Worm (Caenorhabditis elegans) whole organism, L2 larva: Measurements from ENCODE around the gene col-170.
A peak's percentile ranks its signal among the peaks of the same experiment; 100 is the strongest.

ENCODE experiments used
- F13H6.1 ChIP-seq: sonication (generic microtip); optimal IDR thresholded peaks from 2 replicates; lab custom pipeline; 2016; ENCODE audit warnings: missing genetic modification characterization, missing compliant biosample characterization
- Y55F3AM.14 ChIP-seq: fragments of 200-800 bp; sonication (Bioruptor generic); optimal IDR thresholded peaks from 2 replicates; lab custom pipeline; 2018; ENCODE audit warnings: mild to moderate bottlenecking, missing genetic modification characterization, missing compliant biosample characterization
- ZK546.5 ChIP-seq: sonication (generic microtip); optimal IDR thresholded peaks from 2 replicates; lab custom pipeline; 2017; ENCODE audit warnings: missing biosample characterization, missing genetic modification characterization
- aly-2 ChIP-seq: fragments of 150-350 bp; optimal IDR thresholded peaks from 2 replicates; lab custom pipeline; 2014; ENCODE audit warnings: missing biosample characterization, missing genetic modification characterization
- ama-1 ChIP-seq: fragments of 150-350 bp; optimal IDR thresholded peaks from 2 replicates; lab custom pipeline; 2018; ENCODE audit warnings: inconsistent platforms
- blmp-1 ChIP-seq: sonication (generic microtip); optimal IDR thresholded peaks from 2 replicates; lab custom pipeline; 2017; ENCODE audit warnings: missing genetic modification characterization, mild to moderate bottlenecking, missing compliant biosample characterization, antibody characterized with exemption, moderate library complexity; ENCODE audit not compliant: insufficient read depth
- crh-2 ChIP-seq: sonication (generic microtip); optimal IDR thresholded peaks from 2 replicates; lab custom pipeline; 2017; ENCODE audit warnings: missing biosample characterization, missing genetic modification characterization
- dmd-4 ChIP-seq: sonication (generic microtip); optimal IDR thresholded peaks from 2 replicates; lab custom pipeline; 2017; ENCODE audit warnings: missing biosample characterization, missing genetic modification characterization
- egl-27 ChIP-seq: sonication (generic microtip); optimal IDR thresholded peaks from 3 replicates; lab custom pipeline; 2017; ENCODE audit warnings: missing biosample characterization, missing genetic modification reagents, missing genetic modification characterization
- elt-1 ChIP-seq: fragments of 150-350 bp; optimal IDR thresholded peaks from 2 replicates; lab custom pipeline; 2014; ENCODE audit warnings: missing biosample characterization, missing genetic modification characterization
- elt-3 ChIP-seq: sonication (generic microtip); optimal IDR thresholded peaks from 2 replicates; lab custom pipeline; 2017; ENCODE audit warnings: missing biosample characterization, missing genetic modification characterization
- gmeb-1 ChIP-seq: fragments of 150-350 bp; optimal IDR thresholded peaks from 2 replicates; lab custom pipeline; 2014; ENCODE audit warnings: missing biosample characterization, missing genetic modification characterization
- lin-11 ChIP-seq: fragments of 150-350 bp; sonication (generic microtip); optimal IDR thresholded peaks from 2 replicates; lab custom pipeline; 2014; ENCODE audit warnings: missing biosample characterization, missing genetic modification characterization, inconsistent platforms, mixed read lengths
- lin-13 ChIP-seq: fragments of 150-350 bp; optimal IDR thresholded peaks from 2 replicates; lab custom pipeline; 2014; ENCODE audit warnings: missing biosample characterization, missing genetic modification reagents, missing genetic modification characterization
- mbf-1 ChIP-seq: sonication (generic microtip); optimal IDR thresholded peaks from 2 replicates; lab custom pipeline; 2017; ENCODE audit warnings: missing biosample characterization, missing genetic modification characterization
- nhr-10 ChIP-seq: sonication (generic microtip); optimal IDR thresholded peaks from 2 replicates; lab custom pipeline; 2017; ENCODE audit warnings: missing biosample characterization, missing genetic modification characterization
- nhr-11 ChIP-seq: fragments of 150-350 bp; optimal IDR thresholded peaks from 2 replicates; lab custom pipeline; 2014; ENCODE audit warnings: missing biosample characterization, missing genetic modification characterization
- nhr-129 ChIP-seq: fragments of 150-350 bp; optimal IDR thresholded peaks from 2 replicates; lab custom pipeline; 2014; ENCODE audit warnings: missing biosample characterization, missing genetic modification characterization
- nhr-237 ChIP-seq: fragments of 150-350 bp; optimal IDR thresholded peaks from 2 replicates; lab custom pipeline; 2014; ENCODE audit warnings: missing biosample characterization, missing genetic modification characterization
- nhr-25 ChIP-seq: fragments of 150-350 bp; sonication (generic microtip); optimal IDR thresholded peaks from 3 replicates; lab custom pipeline; 2014; ENCODE audit warnings: missing biosample characterization, missing genetic modification characterization
- nhr-77 ChIP-seq: fragments of 150-350 bp; optimal IDR thresholded peaks from 2 replicates; lab custom pipeline; 2014; ENCODE audit warnings: missing biosample characterization, missing genetic modification characterization
- sem-4 ChIP-seq: fragments of 150-350 bp; optimal IDR thresholded peaks from 2 replicates; lab custom pipeline; 2014; ENCODE audit warnings: missing biosample characterization, missing genetic modification reagents, missing genetic modification characterization
- skn-1 ChIP-seq: sonication (generic microtip); optimal IDR thresholded peaks from 2 replicates; lab custom pipeline; 2017; ENCODE audit warnings: missing biosample characterization, missing genetic modification characterization
- sma-3 ChIP-seq: sonication (generic microtip); optimal IDR thresholded peaks from 2 replicates; lab custom pipeline; 2016; ENCODE audit warnings: missing genetic modification reagents, missing genetic modification characterization, missing compliant biosample characterization
- sma-9 ChIP-seq, 2 experiments: fragments of 150-350 bp in 1 of 2; sonication (generic microtip) in 1 of 2; optimal IDR thresholded peaks; 2 replicates each; lab custom pipeline; 2014 to 2016; ENCODE audit warnings: missing genetic modification characterization in 2 of 2, mild to moderate bottlenecking in 1 of 2, missing biosample characterization in 1 of 2, missing compliant biosample characterization in 1 of 2, missing genetic modification reagents in 1 of 2, moderate library complexity in 1 of 2
- unc-39 ChIP-seq: fragments of 150-350 bp; optimal IDR thresholded peaks from 2 replicates; lab custom pipeline; 2014; ENCODE audit warnings: missing biosample characterization, missing genetic modification characterization
- unc-62 ChIP-seq: fragments of 150-350 bp; optimal IDR thresholded peaks from 2 replicates; lab custom pipeline; 2014; ENCODE audit warnings: missing biosample characterization, missing genetic modification reagents, missing genetic modification characterization
- zag-1 ChIP-seq: fragments of 150-350 bp; optimal IDR thresholded peaks from 2 replicates; lab custom pipeline; 2014; ENCODE audit warnings: missing biosample characterization, missing genetic modification characterization
- ztf-1 ChIP-seq: fragments of 200-800 bp; sonication (Bioruptor generic); conservative IDR thresholded peaks from 2 replicates; pipeline ENCODE4 v1.3.6; 2022; ENCODE audit warnings: missing genetic modification characterization, missing compliant biosample characterization
- ztf-11 ChIP-seq: sonication (generic microtip); optimal IDR thresholded peaks from 2 replicates; lab custom pipeline; 2017; ENCODE audit warnings: missing biosample characterization, missing genetic modification characterization

Gene col-170

ce11 chrX:6321380-6321779 is 10.1 kb upstream of the col-170 start:
- TF ChIP-seq lin-13 (GFP tag; lab: Kevin White, UChicago) (no peak), F13H6.1 (tag; lab: Kevin White, UChicago) (no peak), elt-3 (no peak), egl-27 (tag; lab: Kevin White, UChicago) (no peak), ztf-11 (no peak), sem-4 (tag; lab: Kevin White, UChicago) (no peak), elt-1 (tag; lab: Kevin White, UChicago) (no peak), crh-2 (no peak), unc-62 (GFP tag; lab: Kevin White, UChicago) (no peak), ama-1 (lab: Kevin White, UChicago) (no peak), skn-1 (tag; lab: Kevin White, UChicago) (no peak)

ce11 chrX:6323129-6323528 is 8.4 kb upstream of the col-170 start, which contains the start of gene col-167:
Gene col-167, plus strand, starts transcription at chrX:6323488.
- TF ChIP-seq nhr-25 (tag; lab: Kevin White, UChicago), result peak; percentile 59
- TF ChIP-seq aly-2 (tag; lab: Kevin White, UChicago), result no peak
- TF ChIP-seq, all 48 proteins: peak for 1

ce11 chrX:6324124-6324893 is 7.2 kb upstream of the col-170 start:
- TF ChIP-seq nhr-25 (tag; lab: Kevin White, UChicago), result peak; percentile 64
- peak; percentile 44 for TF ChIP-seq Y55F3AM.14 (GFP tag; lab: Kevin White, UChicago)
- TF ChIP-seq nhr-10 (tag; lab: Kevin White, UChicago), result peak; percentile 19
- TF ChIP-seq blmp-1 (tag; lab: Kevin White, UChicago), result peak; percentile 61

- no peak for TF ChIP-seq F13H6.1 (tag; lab: Kevin White, UChicago)
- TF ChIP-seq sem-4 (tag; lab: Kevin White, UChicago), result no peak
- TF ChIP-seq dmd-4 (tag; lab: Kevin White, UChicago), result no peak
- no peak for TF ChIP-seq unc-39 (tag; lab: Kevin White, UChicago)
- TF ChIP-seq nhr-77 (tag; lab: Kevin White, UChicago), result no peak
- TF ChIP-seq skn-1 (tag; lab: Kevin White, UChicago), result no peak
- TF ChIP-seq gmeb-1 (tag; lab: Kevin White, UChicago), result no peak
- TF ChIP-seq nhr-11 (tag; lab: Kevin White, UChicago), result no peak
- TF ChIP-seq lin-11 (tag; lab: Kevin White, UChicago), result no peak
- TF ChIP-seq sma-9 (GFP tag; optimal IDR thresholded peaks at IDR 0.05; lab: Kevin White, UChicago), result no peak
- no peak for TF ChIP-seq sma-9 (tag; optimal IDR thresholded peaks at IDR 0.05; lab: Kevin White, UChicago)
- TF ChIP-seq ztf-11, result no peak
- no peak for TF ChIP-seq mbf-1 (tag; lab: Kevin White, UChicago)
- no peak for TF ChIP-seq ztf-1 (GFP tag; lab: Robert Waterston, UW)
- no peak for TF ChIP-seq ZK546.5 (tag; lab: Kevin White, UChicago)
- no peak for TF ChIP-seq sma-3
- no peak for TF ChIP-seq zag-1 (tag; lab: Kevin White, UChicago)
- TF ChIP-seq egl-27 (tag; lab: Kevin White, UChicago), result no peak
- no peak for TF ChIP-seq nhr-237 (tag; lab: Kevin White, UChicago)
- no peak for TF ChIP-seq crh-2
- no peak for TF ChIP-seq elt-1 (tag; lab: Kevin White, UChicago)
Observed at ce11 chrX:6326088-6326487, 5.4 kb upstream of the col-170 start, which contains the start of gene col-168. Gene col-168, plus strand, starts transcription at chrX:6326388.

ce11 chrX:6328860-6329259 is 2.6 kb upstream of the col-170 start, which contains the start of gene col-169:
Gene col-169, plus strand, starts transcription at chrX:6329160.
- TF ChIP-seq ztf-11 (no peak), nhr-11 (tag; lab: Kevin White, UChicago) (no peak), nhr-129 (no peak)

ce11 chrX:6333998-6334397 is 2.5 kb downstream of the col-170 start, which contains the start of gene col-171:
Gene col-171, plus strand, starts transcription at chrX:6334298.
- TF ChIP-seq sma-3, result no peak
